2 worm cellular contexts compared by ENCODE assay signal in genomic region chrII:3482231-3482630, ce11.
TF ChIP-seq lines count a peak whose summit lies in the region.

Gene smu-2, plus strand, starts transcription at chrII:3482408.

TF ChIP-seq in whole organism, L4 larva, 104 proteins besides CTCF, POLR2A, EP300 and RAD21 (continued from another document and continues in another):
- TF ChIP-seq Y105C5A.15 (GFP tag; IDR thresholded peaks at IDR 0.05; lab: Robert Waterston, UW) (no peak), nhr-11 (tag; optimal IDR thresholded peaks at IDR 0.05; lab: Kevin White, UChicago) (peak; percentile 11), mep-1 (tag; optimal IDR thresholded peaks at IDR 0.05; lab: Kevin White, UChicago) (no peak), snpc-1.2 (GFP tag; IDR thresholded peaks at IDR 0.05; lab: Robert Waterston, UW) (no peak), ceh-44 (GFP tag; IDR thresholded peaks at IDR 0.05; lab: Robert Waterston, UW) (no peak), madf-9 (GFP tag; conservative IDR thresholded peaks at IDR 0.05; lab: Robert Waterston, UW) (peak; percentile 64), skn-1 (tag; optimal IDR thresholded peaks at IDR 0.05; lab: Kevin White, UChicago) (no peak), nhr-237 (tag; optimal IDR thresholded peaks at IDR 0.05; lab: Kevin White, UChicago) (no peak), hif-1 (tag; optimal IDR thresholded peaks at IDR 0.05; lab: Kevin White, UChicago) (peak in 1 of 2 experiments; percentile 81), arid-1 (GFP tag; conservative IDR thresholded peaks at IDR 0.05; lab: Robert Waterston, UW) (no peak), ctbp-1 (GFP tag; IDR thresholded peaks at IDR 0.05; lab: Robert Waterston, UW) (no peak), D1046.2 (GFP tag; IDR thresholded peaks at IDR 0.05; lab: Robert Waterston, UW) (no peak), nhr-10 (tag; optimal IDR thresholded peaks at IDR 0.05; lab: Kevin White, UChicago) (no peak), hlh-30 (tag; optimal IDR thresholded peaks at IDR 0.05; lab: Kevin White, UChicago; ENCODE audit: insufficient read depth) (no peak), F49E8.2 (tag; optimal IDR thresholded peaks at IDR 0.05; lab: Kevin White, UChicago; ENCODE audit: borderline replicate concordance) (no peak), unc-62 (GFP tag; optimal IDR thresholded peaks at IDR 0.05 in 1 of 2; lab: Kevin White, UChicago) (no peak), unc-62 (tag; optimal IDR thresholded peaks at IDR 0.05; lab: Kevin White, UChicago) (no peak), F37D6.2 (tag; optimal IDR thresholded peaks at IDR 0.05; lab: Kevin White, UChicago) (no peak), F26F4.8 (GFP tag; conservative IDR thresholded peaks at IDR 0.05; lab: Robert Waterston, UW) (no peak), nhr-41 (GFP tag; IDR thresholded peaks at IDR 0.05; lab: Robert Waterston, UW) (no peak), nhr-28 (tag; optimal IDR thresholded peaks at IDR 0.05; lab: Kevin White, UChicago) (peak; percentile 71), aha-1 (tag; lab: Kevin White, UChicago) (peak; percentile 95), spr-3 (GFP tag; optimal IDR thresholded peaks at IDR 0.05; lab: Kevin White, UChicago) (no peak), cey-2 (tag; optimal IDR thresholded peaks at IDR 0.05; lab: Kevin White, UChicago; ENCODE audit: borderline replicate concordance, insufficient read depth) (no peak), dmd-9 (GFP tag; IDR thresholded peaks at IDR 0.05; lab: Robert Waterston, UW) (peak; percentile 54; the same call in 1 of the 2 replicates), php-3 (GFP tag; IDR thresholded peaks at IDR 0.05; lab: Robert Waterston, UW) (0 out of 2 replicates have a peak, but pooled peaks have one; percentile 43), daf-8 (GFP tag; IDR thresholded peaks at IDR 0.05; lab: Robert Waterston, UW) (no peak), lir-3 (tag; optimal IDR thresholded peaks at IDR 0.05; lab: Kevin White, UChicago) (no peak), F10B5.3 (tag; optimal IDR thresholded peaks at IDR 0.05; lab: Kevin White, UChicago) (no peak), mxl-2 (GFP tag; conservative IDR thresholded peaks at IDR 0.05; lab: Robert Waterston, UW) (no peak), egl-43 (GFP tag; IDR thresholded peaks at IDR 0.05; lab: Robert Waterston, UW) (no peak), snpc-4 (tag; optimal IDR thresholded peaks at IDR 0.05; lab: Kevin White, UChicago) (no peak), Y75B8A.6 (GFP tag; IDR thresholded peaks at IDR 0.05; lab: Robert Waterston, UW) (no peak), tra-1 (GFP tag; IDR thresholded peaks at IDR 0.05; lab: Robert Waterston, UW) (no peak), pha-4 (GFP tag; IDR thresholded peaks at IDR 0.05; lab: Robert Waterston, UW) (no peak), pha-4 (tag; optimal IDR thresholded peaks at IDR 0.05; lab: Kevin White, UChicago) (no peak), lin-15B (tag; optimal IDR thresholded peaks at IDR 0.05; lab: Kevin White, UChicago) (no peak), vab-7 (GFP tag; IDR thresholded peaks at IDR 0.05; lab: Robert Waterston, UW) (no peak), nhr-25 (tag; optimal IDR thresholded peaks at IDR 0.05; lab: Kevin White, UChicago; ENCODE audit: borderline replicate concordance, insufficient read depth) (no peak), mdt-29 (GFP tag; IDR thresholded peaks at IDR 0.05; lab: Robert Waterston, UW) (no peak), daf-19 (GFP tag; conservative IDR thresholded peaks at IDR 0.05; lab: Robert Waterston, UW) (no peak), saeg-2 (GFP tag; IDR thresholded peaks at IDR 0.05; lab: Robert Waterston, UW) (no peak), lim-7 (GFP tag; IDR thresholded peaks at IDR 0.05; lab: Robert Waterston, UW) (no peak), ZK546.5 (tag; optimal IDR thresholded peaks at IDR 0.05; lab: Kevin White, UChicago) (no peak), duxl-1 (tag; optimal IDR thresholded peaks at IDR 0.05; lab: Kevin White, UChicago; ENCODE audit: poor library complexity) (no peak), ZK337.2 (GFP tag; IDR thresholded peaks at IDR 0.05; lab: Robert Waterston, UW) (peak; percentile 74; the same call in 1 of the 2 replicates), nhr-111 (GFP tag; optimal IDR thresholded peaks at IDR 0.05; lab: Kevin White, UChicago) (no peak), ces-1 (GFP tag; optimal IDR thresholded peaks at IDR 0.05; lab: Kevin White, UChicago) (peak; percentile 74), zip-2 (tag; optimal IDR thresholded peaks at IDR 0.05; lab: Kevin White, UChicago) (no peak), zip-11 (GFP tag; IDR thresholded peaks at IDR 0.05; lab: Robert Waterston, UW) (no peak), sdz-12 (GFP tag; optimal IDR thresholded peaks at IDR 0.05; lab: Kevin White, UChicago) (no peak), zag-1 (tag; optimal IDR thresholded peaks at IDR 0.05; lab: Kevin White, UChicago) (no peak), spr-1 (tag; optimal IDR thresholded peaks at IDR 0.05; lab: Kevin White, UChicago) (no peak), lin-29 (GFP tag; IDR thresholded peaks at IDR 0.05; lab: Robert Waterston, UW) (no peak), dmd-6 (GFP tag; IDR thresholded peaks at IDR 0.05; lab: Robert Waterston, UW) (peak; percentile 31), dmd-8 (GFP tag; IDR thresholded peaks at IDR 0.05; lab: Robert Waterston, UW) (no peak), gei-8 (GFP tag; optimal IDR thresholded peaks at IDR 0.05; lab: Kevin White, UChicago) (no peak), T20F7.1 (GFP tag; optimal IDR thresholded peaks at IDR 0.05; lab: Kevin White, UChicago) (no peak), rbr-2 (tag; optimal IDR thresholded peaks at IDR 0.05; lab: Kevin White, UChicago) (peak; percentile 43), ceh-82 (tag; optimal IDR thresholded peaks at IDR 0.05; lab: Kevin White, UChicago) (no peak), ceh-32 (tag; optimal IDR thresholded peaks at IDR 0.05; lab: Kevin White, UChicago; ENCODE audit: poor library complexity) (no peak), fos-1 (tag; optimal IDR thresholded peaks at IDR 0.05; lab: Kevin White, UChicago) (no peak), mdl-1 (tag; optimal IDR thresholded peaks at IDR 0.05; lab: Kevin White, UChicago) (no peak), lin-13 (GFP tag; optimal IDR thresholded peaks at IDR 0.05; lab: Kevin White, UChicago) (no peak), lin-1 (GFP tag; IDR thresholded peaks at IDR 0.05; lab: Robert Waterston, UW) (no peak), nhr-102 (tag; optimal IDR thresholded peaks at IDR 0.05; lab: Kevin White, UChicago) (no peak), zfp-3 (GFP tag; conservative IDR thresholded peaks at IDR 0.05; lab: Robert Waterston, UW) (no peak), lin-39 (tag; optimal IDR thresholded peaks at IDR 0.05; lab: Kevin White, UChicago) (no peak), nhr-6 (tag; optimal IDR thresholded peaks at IDR 0.05; lab: Kevin White, UChicago) (no peak)

TF ChIP-seq in whole organism, late embryonic, 69 proteins besides CTCF, POLR2A, EP300 and RAD21 (continued from another document):
- peak; percentile 84 for TF ChIP-seq tbx-7 (tag; optimal IDR thresholded peaks at IDR 0.05; lab: Kevin White, UChicago)
- no peak for TF ChIP-seq npax-4 (tag; optimal IDR thresholded peaks at IDR 0.05; lab: Kevin White, UChicago)
- TF ChIP-seq lim-6 (tag; optimal IDR thresholded peaks at IDR 0.05; lab: Kevin White, UChicago) = peak; percentile 92
- no peak for TF ChIP-seq madf-2 (tag; optimal IDR thresholded peaks at IDR 0.05; lab: Kevin White, UChicago)
- no peak for TF ChIP-seq sox-4 (tag; optimal IDR thresholded peaks at IDR 0.05; lab: Kevin White, UChicago)
- peak; percentile 12 for TF ChIP-seq fkh-6 (tag; optimal IDR thresholded peaks at IDR 0.05; lab: Kevin White, UChicago)
- peak; percentile 35 for TF ChIP-seq rnt-1 (tag; optimal IDR thresholded peaks at IDR 0.05; lab: Kevin White, UChicago)
- TF ChIP-seq ceh-19 (GFP tag; optimal IDR thresholded peaks at IDR 0.05; lab: Kevin White, UChicago) = no peak
- peak; percentile 86 for TF ChIP-seq ets-4 (tag; optimal IDR thresholded peaks at IDR 0.05; lab: Kevin White, UChicago)
- TF ChIP-seq pqm-1 (tag; optimal IDR thresholded peaks at IDR 0.05; lab: Kevin White, UChicago) = peak; percentile 52
- TF ChIP-seq ceh-6 (GFP tag; optimal IDR thresholded peaks at IDR 0.05; lab: Kevin White, UChicago) = no peak
- no peak for TF ChIP-seq fkh-10 (GFP tag; optimal IDR thresholded peaks at IDR 0.05; lab: Kevin White, UChicago)
- peak; percentile 40 for TF ChIP-seq ahr-1 (tag; optimal IDR thresholded peaks at IDR 0.05; lab: Kevin White, UChicago)
- no peak for TF ChIP-seq K09A11.1 (tag; optimal IDR thresholded peaks at IDR 0.05; lab: Kevin White, UChicago; ENCODE audit: insufficient read depth)
- peak; percentile 33 for TF ChIP-seq nfya-1 (tag; optimal IDR thresholded peaks at IDR 0.05; lab: Kevin White, UChicago)
